Fruit fly (Drosophila melanogaster): Measurements from ENCODE around the gene CG9133.
"Not testable (repeated sequence)": the region's sequence is repeated elsewhere in the genome, so short reads cannot be mapped to it uniquely, and the experiment has no call there.

The CG9133 gene

dm6 chr3L:1227303-1227797 lies 24.5 kb upstream of the CG9133 start, which contains the start of gene LysS:
TSS of gene LysS (plus strand) at chr3L:1227747.
- TF ChIP-seq EcR (GFP tag; optimal IDR thresholded peaks at IDR 0.05) (no peak), usp (GFP tag; optimal IDR thresholded peaks at IDR 0.05) (no peak), Dll (optimal IDR thresholded peaks at IDR 0.05) (no peak), psq (optimal IDR thresholded peaks at IDR 0.05) (no peak), pan (optimal IDR thresholded peaks at IDR 0.05) (no peak), CG8478 (optimal IDR thresholded peaks at IDR 0.05) (no peak)

dm6 chr3L:1232582-1232981 lies 19.2 kb upstream of the CG9133 start, which contains the start of gene CG33965:
TSS of gene CG33965 (plus strand) at chr3L:1232882.
- TF ChIP-seq pan (optimal IDR thresholded peaks at IDR 0.05) (no peak), CG8478 (optimal IDR thresholded peaks at IDR 0.05) (no peak), psq (optimal IDR thresholded peaks at IDR 0.05) (no peak), EcR (GFP tag; optimal IDR thresholded peaks at IDR 0.05) (no peak), usp (GFP tag; optimal IDR thresholded peaks at IDR 0.05) (no peak), Dll (optimal IDR thresholded peaks at IDR 0.05) (no peak)

dm6 chr3L:1233830-1234229 lies 18.0 kb upstream of the CG9133 start, which contains the start of gene CG33966:
TSS of gene CG33966 (plus strand) at chr3L:1234130.
- no peak for TF ChIP-seq psq (optimal IDR thresholded peaks at IDR 0.05)
- TF ChIP-seq pan (optimal IDR thresholded peaks at IDR 0.05): no peak
- no peak for TF ChIP-seq Dll (optimal IDR thresholded peaks at IDR 0.05)
- TF ChIP-seq CG8478 (optimal IDR thresholded peaks at IDR 0.05): no peak
- no peak for TF ChIP-seq EcR (GFP tag; optimal IDR thresholded peaks at IDR 0.05)
- TF ChIP-seq usp (GFP tag; optimal IDR thresholded peaks at IDR 0.05): no peak

dm6 chr3L:1235426-1235825 lies 16.4 kb upstream of the CG9133 start, which contains the start of gene galene:
TSS of gene galene (plus strand) at chr3L:1235726.
- TF ChIP-seq usp (GFP tag; optimal IDR thresholded peaks at IDR 0.05) (no peak), pan (optimal IDR thresholded peaks at IDR 0.05) (no peak), CG8478 (optimal IDR thresholded peaks at IDR 0.05) (no peak), psq (optimal IDR thresholded peaks at IDR 0.05) (no peak), Dll (optimal IDR thresholded peaks at IDR 0.05) (no peak), EcR (GFP tag; optimal IDR thresholded peaks at IDR 0.05) (no peak)

dm6 chr3L:1238219-1238618 lies 13.6 kb upstream of the CG9133 start, which contains the start of gene CG9192:
TSS of gene CG9192 (minus strand) at chr3L:1238319.
- TF ChIP-seq CG8478 (optimal IDR thresholded peaks at IDR 0.05) (no peak), Dll (optimal IDR thresholded peaks at IDR 0.05) (no peak), pan (optimal IDR thresholded peaks at IDR 0.05) (no peak), usp (GFP tag; optimal IDR thresholded peaks at IDR 0.05) (no peak), EcR (GFP tag; optimal IDR thresholded peaks at IDR 0.05) (no peak), psq (optimal IDR thresholded peaks at IDR 0.05) (no peak)

dm6 chr3L:1245810-1246209 lies 6.0 kb upstream of the CG9133 start, which contains the start of gene Klp61F:
TSS of gene Klp61F (minus strand) at chr3L:1245910.
- TF ChIP-seq Dll, pan, CG8478 (optimal IDR thresholded peaks at IDR 0.05): not testable (repeated sequence)

dm6 chr3L:1246823-1247222 lies 5.0 kb upstream of the CG9133 start, which contains the start of gene CG32318:
TSS of gene CG32318 (minus strand) at chr3L:1246923.
- TF ChIP-seq Dll, pan, psq (optimal IDR thresholded peaks at IDR 0.05): not testable (repeated sequence)

- no peak for TF ChIP-seq usp (GFP tag; optimal IDR thresholded peaks at IDR 0.05)
- no peak for TF ChIP-seq psq (optimal IDR thresholded peaks at IDR 0.05)
- TF ChIP-seq pan (optimal IDR thresholded peaks at IDR 0.05): no peak
- TF ChIP-seq CG8478 (optimal IDR thresholded peaks at IDR 0.05): no peak
- no peak for TF ChIP-seq EcR (GFP tag; optimal IDR thresholded peaks at IDR 0.05)
- TF ChIP-seq Dll (optimal IDR thresholded peaks at IDR 0.05): no peak
Observed at dm6 chr3L:1247627-1248295, 4.1 kb upstream of the CG9133 start, which contains the start of the genes Psf1 and Sac1. TSS of gene Psf1 (minus strand) at chr3L:1247677. TSS of gene Sac1 (plus strand) at chr3L:1247817.

- no peak for TF ChIP-seq psq (optimal IDR thresholded peaks at IDR 0.05)
- TF ChIP-seq usp (GFP tag; optimal IDR thresholded peaks at IDR 0.05): no peak
- TF ChIP-seq CG8478 (optimal IDR thresholded peaks at IDR 0.05): no peak
- TF ChIP-seq EcR (GFP tag; optimal IDR thresholded peaks at IDR 0.05): no peak
Observed at dm6 chr3L:1250396-1250795, 1.4 kb upstream of the CG9133 start, which contains the start of gene Bfc. TSS of gene Bfc (plus strand) at chr3L:1250696.

dm6 chr3L:1256061-1256780 lies 4.4 kb downstream of the CG9133 start, which contains the start of gene tfc:
TSS of gene tfc (plus strand) at chr3L:1256449.
- TF ChIP-seq psq (optimal IDR thresholded peaks at IDR 0.05) (no peak), EcR (GFP tag; optimal IDR thresholded peaks at IDR 0.05) (no peak), usp (GFP tag; optimal IDR thresholded peaks at IDR 0.05) (no peak), pan (optimal IDR thresholded peaks at IDR 0.05) (no peak), CG8478 (optimal IDR thresholded peaks at IDR 0.05) (no peak), Dll (optimal IDR thresholded peaks at IDR 0.05) (no peak)

dm6 chr3L:1258547-1258946 lies 6.7 kb downstream of the CG9133 start:
- no peak for TF ChIP-seq usp (GFP tag; optimal IDR thresholded peaks at IDR 0.05)
- TF ChIP-seq psq (optimal IDR thresholded peaks at IDR 0.05): no peak
- TF ChIP-seq EcR (GFP tag; optimal IDR thresholded peaks at IDR 0.05): no peak
- TF ChIP-seq pan (optimal IDR thresholded peaks at IDR 0.05): no peak
- no peak for TF ChIP-seq CG8478 (optimal IDR thresholded peaks at IDR 0.05)
- no peak for TF ChIP-seq Dll (optimal IDR thresholded peaks at IDR 0.05)

dm6 chr3L:1264998-1265397 lies 13.2 kb downstream of the CG9133 start:
- TF ChIP-seq Dll (optimal IDR thresholded peaks at IDR 0.05): no peak
- TF ChIP-seq pan (optimal IDR thresholded peaks at IDR 0.05): peak; percentile 57
